Worm (Caenorhabditis elegans): Measurements from ENCODE around the gene octr-1.
A peak's percentile ranks its signal among the peaks of the same experiment; 100 is the strongest.

Gene octr-1

DNA sequence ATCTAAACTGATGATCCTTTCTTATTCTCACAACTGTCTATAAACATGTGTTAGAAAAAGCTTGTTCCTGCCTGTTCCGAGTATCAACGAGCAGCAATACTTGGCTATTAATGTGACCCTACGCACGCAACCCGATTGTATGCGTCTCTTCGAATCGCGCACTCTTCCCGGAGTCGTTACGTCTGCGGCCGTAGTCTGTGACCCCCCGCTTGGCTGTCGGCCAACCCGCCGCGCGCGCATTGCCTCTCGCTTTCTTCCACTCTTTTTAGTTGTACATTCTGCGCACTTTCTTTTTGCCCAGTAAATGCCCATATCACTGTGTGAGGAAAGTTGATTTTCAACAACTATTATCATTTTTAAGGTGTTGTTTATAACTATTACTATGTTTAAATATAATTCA, 19.2 kb downstream of the octr-1 start (continued):
- peak in 1 of 2 experiments; percentile 36 for TF ChIP-seq mdl-1 (tag; optimal IDR thresholded peaks at IDR 0.05)
- no peak for TF ChIP-seq ama-1 (optimal IDR thresholded peaks at IDR 0.05)
- TF ChIP-seq skn-1 (tag; optimal IDR thresholded peaks at IDR 0.05): peak; percentile 9
- no peak for TF ChIP-seq nhr-90 (tag; optimal IDR thresholded peaks at IDR 0.05; ENCODE audit: poor library complexity)
- TF ChIP-seq pqm-1 (tag; optimal IDR thresholded peaks at IDR 0.05): no peak
- TF ChIP-seq blmp-1 (tag; optimal IDR thresholded peaks at IDR 0.05): peak; percentile 89
- no peak for TF ChIP-seq mef-2 (tag; optimal IDR thresholded peaks at IDR 0.05)
- TF ChIP-seq nhr-237 (tag; optimal IDR thresholded peaks at IDR 0.05): no peak
- TF ChIP-seq nhr-20 (tag; optimal IDR thresholded peaks at IDR 0.05): peak; percentile 56
- TF ChIP-seq vab-15 (tag; optimal IDR thresholded peaks at IDR 0.05): no peak
- no peak for TF ChIP-seq ets-5 (GFP tag; IDR thresholded peaks at IDR 0.05)
- TF ChIP-seq rnt-1 (tag; optimal IDR thresholded peaks at IDR 0.05): peak; percentile 64
- no peak for TF ChIP-seq mab-9 (GFP tag; IDR thresholded peaks at IDR 0.05)
- no peak for TF ChIP-seq alr-1 (tag; optimal IDR thresholded peaks at IDR 0.05; ENCODE audit: borderline replicate concordance)
- no peak for TF ChIP-seq hlh-17 (GFP tag; optimal IDR thresholded peaks at IDR 0.05; ENCODE audit: borderline replicate concordance)
- TF ChIP-seq swsn-7 (tag; optimal IDR thresholded peaks at IDR 0.05): peak; percentile 48
- peak; percentile 64 for TF ChIP-seq snu-23 (GFP tag; optimal IDR thresholded peaks at IDR 0.05)
- TF ChIP-seq nhr-84 (tag; optimal IDR thresholded peaks at IDR 0.05): no peak
- TF ChIP-seq nhr-11 (tag; optimal IDR thresholded peaks at IDR 0.05): no peak
- no peak for TF ChIP-seq pax-3 (tag; optimal IDR thresholded peaks at IDR 0.05)
- TF ChIP-seq mep-1 (tag; optimal IDR thresholded peaks at IDR 0.05): peak; percentile 29
- TF ChIP-seq ztf-11 (tag; optimal IDR thresholded peaks at IDR 0.05): no peak
- no peak for TF ChIP-seq ces-1 (GFP tag; optimal IDR thresholded peaks at IDR 0.05)
- TF ChIP-seq ceh-8 (GFP tag; optimal IDR thresholded peaks at IDR 0.05): no peak
- TF ChIP-seq egl-13 (tag; optimal IDR thresholded peaks at IDR 0.05): peak; percentile 47
- TF ChIP-seq nhr-28 (tag; optimal IDR thresholded peaks at IDR 0.05): no peak
- TF ChIP-seq lin-13 (GFP tag; optimal IDR thresholded peaks at IDR 0.05): no peak
- peak; percentile 29 for TF ChIP-seq fkh-8 (tag; optimal IDR thresholded peaks at IDR 0.05)
- TF ChIP-seq jun-1 (tag; optimal IDR thresholded peaks at IDR 0.05): no peak
- TF ChIP-seq zip-4 (GFP tag; optimal IDR thresholded peaks at IDR 0.05): no peak
- no peak for TF ChIP-seq zag-1 (tag; optimal IDR thresholded peaks at IDR 0.05)
- TF ChIP-seq lin-35 (GFP tag; optimal IDR thresholded peaks at IDR 0.05): no peak
- no peak for TF ChIP-seq tlp-1 (tag; optimal IDR thresholded peaks at IDR 0.05)
- TF ChIP-seq aha-1 (tag; optimal IDR thresholded peaks at IDR 0.05): no peak
- TF ChIP-seq F16B12.6 (tag; optimal IDR thresholded peaks at IDR 0.05): no peak
- no peak for TF ChIP-seq hlh-4 (tag; optimal IDR thresholded peaks at IDR 0.05)
- no peak for TF ChIP-seq C34B4.2 (tag; optimal IDR thresholded peaks at IDR 0.05)
- peak; percentile 8 for TF ChIP-seq fkh-4 (tag; optimal IDR thresholded peaks at IDR 0.05; ENCODE audit: borderline replicate concordance)
- no peak for TF ChIP-seq grh-1 (GFP tag; IDR thresholded peaks at IDR 0.05)
- no peak for TF ChIP-seq irx-1 (tag; optimal IDR thresholded peaks at IDR 0.05)
- no peak for TF ChIP-seq sox-4 (tag; optimal IDR thresholded peaks at IDR 0.05)
- TF ChIP-seq lsy-2 (tag; optimal IDR thresholded peaks at IDR 0.05): peak; percentile 11 to 22
- no peak for TF ChIP-seq nhr-12 (tag; optimal IDR thresholded peaks at IDR 0.05)

- no peak for TF ChIP-seq unc-62 (GFP tag; optimal IDR thresholded peaks at IDR 0.05)
- TF ChIP-seq dsc-1 (tag; optimal IDR thresholded peaks at IDR 0.05): peak; percentile 98
- TF ChIP-seq hlh-17 (GFP tag; optimal IDR thresholded peaks at IDR 0.05; ENCODE audit: borderline replicate concordance): no peak
- TF ChIP-seq Y116A8C.19 (tag; optimal IDR thresholded peaks at IDR 0.05; ENCODE audit: borderline replicate concordance): no peak
- TF ChIP-seq fkh-4 (tag; optimal IDR thresholded peaks at IDR 0.05; ENCODE audit: borderline replicate concordance): peak; percentile 85
- TF ChIP-seq lin-14 (GFP tag; optimal IDR thresholded peaks at IDR 0.05): peak; percentile 32
- no peak for TF ChIP-seq sox-4 (tag; optimal IDR thresholded peaks at IDR 0.05)
- peak; percentile 31 for TF ChIP-seq tbx-2 (tag; optimal IDR thresholded peaks at IDR 0.05)
Measured at ce11 chrX:5579714-5580265, 31.3 kb downstream of the octr-1 start.

Data from whole organism, L1 larva.